Fruit fly (Drosophila melanogaster) whole organism, embryonic: Measurements from ENCODE around the gene CG3149.

Source experiments
- Bteb2 ChIP-seq: fragments of 200-800 bp; sonication (Bioruptor generic); optimal IDR thresholded peaks from 2 replicates; lab custom pipeline; 2016; ENCODE audit warnings: missing biosample characterization, missing genetic modification characterization
- CG12299 ChIP-seq: fragments of 200-800 bp; sonication (Bioruptor generic); optimal IDR thresholded peaks from 2 replicates; lab custom pipeline; 2018; ENCODE audit warnings: missing biosample characterization, mild to moderate bottlenecking, missing genetic modification characterization
- CG5180 ChIP-seq: fragments of 200-800 bp; sonication (Bioruptor generic); optimal IDR thresholded peaks from 3 replicates; lab custom pipeline; 2017; ENCODE audit warnings: missing biosample characterization, missing genetic modification characterization, mild to moderate bottlenecking, moderate library complexity, missing genetic modification reagents
- CG9727 ChIP-seq: fragments of 200-800 bp; sonication (Bioruptor generic); optimal IDR thresholded peaks from 3 replicates; lab custom pipeline; 2017; ENCODE audit warnings: missing biosample characterization, mild to moderate bottlenecking, missing genetic modification characterization
- Doc2 ChIP-seq: fragments of 200-800 bp; sonication (Bioruptor generic); IDR thresholded peaks from 2 replicates; pipeline ENCODE4 v1.3.6; 2022; ENCODE audit warnings: missing biosample characterization, missing genetic modification characterization
- Lim3 ChIP-seq: fragments of 200-800 bp; sonication (Bioruptor generic); IDR thresholded peaks from 2 replicates; pipeline ENCODE4 v1.3.6; 2022; ENCODE audit warnings: missing biosample characterization, missing genetic modification characterization
- Mes4 ChIP-seq: fragments of 200-800 bp; sonication (Bioruptor generic); optimal IDR thresholded peaks from 2 replicates; lab custom pipeline; 2016; ENCODE audit warnings: missing biosample characterization, missing genetic modification characterization
- Neu2 ChIP-seq: fragments of 200-800 bp; sonication (Bioruptor generic); optimal IDR thresholded peaks from 3 replicates; lab custom pipeline; 2016; ENCODE audit warnings: missing biosample characterization, missing genetic modification characterization, borderline replicate concordance
- Nf-YC ChIP-seq: fragments of 200-800 bp; optimal IDR thresholded peaks from 3 replicates; lab custom pipeline; 2019; ENCODE audit warnings: missing biosample characterization, mild to moderate bottlenecking, missing genetic modification characterization, moderate library complexity
- Stat92E ChIP-seq, 3 experiments: fragments of >200 bp in 2 of 3; fragments of 200-800 bp in 1 of 3; sonication (Bioruptor generic) in 1 of 3; optimal IDR thresholded peaks; 2 replicates each; lab custom pipeline; 2017 to 2019; ENCODE audit warnings: missing biosample characterization in 3 of 3, missing genetic modification characterization in 3 of 3, mild to moderate bottlenecking in 1 of 3, moderate library complexity in 1 of 3
- YL-1 ChIP-seq: fragments of 200-800 bp; sonication (Bioruptor generic); optimal IDR thresholded peaks from 3 replicates; lab custom pipeline; 2017; ENCODE audit warnings: missing biosample characterization, mild to moderate bottlenecking, missing genetic modification characterization
- abd-A ChIP-seq: fragments of 200-800 bp; sonication (Bioruptor generic); optimal IDR thresholded peaks from 3 replicates; lab custom pipeline; 2019; ENCODE audit warnings: missing biosample characterization, mild to moderate bottlenecking, missing genetic modification characterization, moderate library complexity
- bsh ChIP-seq, 2 experiments: fragments of 200-800 bp; sonication (Bioruptor generic); optimal IDR thresholded peaks; 2 replicates each; lab custom pipeline; 2017 to 2018; ENCODE audit warnings: mild to moderate bottlenecking in 2 of 2, missing biosample characterization in 2 of 2, missing genetic modification characterization in 2 of 2, moderate library complexity in 1 of 2
- cato ChIP-seq: fragments of 200-800 bp; sonication (Bioruptor generic); optimal IDR thresholded peaks from 2 replicates; lab custom pipeline; 2016; ENCODE audit warnings: missing biosample characterization, missing genetic modification characterization, borderline replicate concordance
- chm ChIP-seq: fragments of 200-800 bp; sonication (Bioruptor generic); IDR thresholded peaks from 2 replicates; pipeline ENCODE4 v1.3.6; 2022; ENCODE audit warnings: missing biosample characterization, missing genetic modification characterization
- ci ChIP-seq: fragments of 200-800 bp; sonication (Bioruptor generic); IDR thresholded peaks from 3 replicates; pipeline ENCODE4 v1.3.6; 2022; ENCODE audit warnings: missing biosample characterization, missing genetic modification characterization
- gce ChIP-seq: fragments of 200-800 bp; sonication (Bioruptor generic); IDR thresholded peaks from 3 replicates; pipeline ENCODE4 v1.3.6; 2022; ENCODE audit warnings: missing biosample characterization, missing genetic modification characterization
- jing ChIP-seq: fragments of 200-800 bp; sonication (Bioruptor generic); optimal IDR thresholded peaks from 2 replicates; lab custom pipeline; 2018; ENCODE audit warnings: missing biosample characterization, mild to moderate bottlenecking, missing genetic modification characterization
- nom ChIP-seq: fragments of 200-800 bp; sonication (Bioruptor generic); optimal IDR thresholded peaks from 2 replicates; lab custom pipeline; 2017; ENCODE audit warnings: missing biosample characterization, missing genetic modification characterization, mild to moderate bottlenecking, moderate library complexity, missing genetic modification reagents
- pzg ChIP-seq: fragments of 200-800 bp; sonication (Bioruptor generic); optimal IDR thresholded peaks from 3 replicates; lab custom pipeline; 2018; ENCODE audit warnings: missing biosample characterization, mild to moderate bottlenecking, missing genetic modification characterization, moderate library complexity
- repo ChIP-seq: fragments of 200-800 bp; sonication (Bioruptor generic); optimal IDR thresholded peaks from 2 replicates; lab custom pipeline; 2016; ENCODE audit warnings: missing biosample characterization, missing genetic modification characterization
- sim ChIP-seq: fragments of 200-800 bp; sonication (Bioruptor generic); IDR thresholded peaks from 2 replicates; pipeline ENCODE4 v1.3.6; 2022; ENCODE audit warnings: missing biosample characterization, missing genetic modification characterization
- tin ChIP-seq: fragments of 200-800 bp; sonication (Bioruptor generic); optimal IDR thresholded peaks from 3 replicates; lab custom pipeline; 2016; ENCODE audit warnings: missing biosample characterization, missing genetic modification characterization

Gene CG3149

dm6 chrX:5646228-5646627, 48.8 kb downstream of the CG3149 start (continued):
- no peak for TF ChIP-seq Neu2 (GFP tag; lab: Kevin White, UChicago)
- peak; percentile 8 for TF ChIP-seq tin (GFP tag; lab: Kevin White, UChicago)
- TF ChIP-seq Bteb2 (GFP tag; lab: Kevin White, UChicago): no peak
- no peak for TF ChIP-seq abd-A (tag; lab: Kevin White, UChicago)
- no peak for TF ChIP-seq Doc2 (GFP tag; lab: Robert Waterston, UW)
- peak in 1 of 2 experiments; percentile 56 for TF ChIP-seq bsh (GFP tag; optimal IDR thresholded peaks at IDR 0.05; lab: Kevin White, UChicago)
- no peak for TF ChIP-seq chm (GFP tag; lab: Robert Waterston, UW)
- no peak for TF ChIP-seq YL-1 (GFP tag; lab: Kevin White, UChicago)
- no peak for TF ChIP-seq CG5180 (GFP tag; lab: Kevin White, UChicago)
- TF ChIP-seq sim (GFP tag; lab: Robert Waterston, UW): no peak
- TF ChIP-seq CG12299: no peak
- TF ChIP-seq nom (GFP tag; lab: Kevin White, UChicago): no peak
- no peak for TF ChIP-seq Mes4 (GFP tag; lab: Kevin White, UChicago)
- TF ChIP-seq repo (GFP tag; lab: Kevin White, UChicago): no peak
- peak; percentile 23 for TF ChIP-seq CG9727
- TF ChIP-seq Stat92E (GFP tag; optimal IDR thresholded peaks at IDR 0.05; lab: Kevin White, UChicago): no peak
- TF ChIP-seq cato (GFP tag; lab: Kevin White, UChicago): no peak
- TF ChIP-seq Lim3 (GFP tag; lab: Robert Waterston, UW): no peak
- TF ChIP-seq pzg (GFP tag; lab: Kevin White, UChicago): no peak
- peak; percentile 45; the same call in 1 of the 3 replicates for TF ChIP-seq ci (GFP tag; lab: Robert Waterston, UW)
- TF ChIP-seq gce: no peak
- no peak for TF ChIP-seq jing (GFP tag; lab: Kevin White, UChicago)
- no peak for TF ChIP-seq Nf-YC (tag; lab: Kevin White, UChicago)
